Fruit fly (Drosophila melanogaster) whole organism, embryonic: ENCODE measurements around the gene Cnot4.

Source experiments
- ATbp ChIP-seq: fragments of 200-800 bp; sonication (Bioruptor generic); optimal IDR thresholded peaks from 2 replicates; lab custom pipeline; 2017; ENCODE audit warnings: missing biosample characterization, mild to moderate bottlenecking, missing genetic modification characterization, missing genetic modification reagents
- Aef1 ChIP-seq: fragments of 200-800 bp; sonication (Bioruptor generic); IDR thresholded peaks from 3 replicates; pipeline ENCODE4 v1.3.6; 2022; ENCODE audit warnings: missing biosample characterization, missing genetic modification characterization
- CG10654 ChIP-seq: fragments of 200-800 bp; sonication (Bioruptor generic); optimal IDR thresholded peaks from 2 replicates; lab custom pipeline; 2016; ENCODE audit warnings: missing biosample characterization, missing genetic modification characterization
- CG11093 ChIP-seq: fragments of 200-800 bp; sonication (Bioruptor generic); IDR thresholded peaks from 3 replicates; pipeline ENCODE4 v1.3.6; 2022; ENCODE audit warnings: missing biosample characterization, missing genetic modification characterization
- CG11398 ChIP-seq: fragments of 200-800 bp; sonication (Bioruptor generic); optimal IDR thresholded peaks from 2 replicates; lab custom pipeline; 2016; ENCODE audit warnings: missing biosample characterization, missing genetic modification characterization
- CG11696 ChIP-seq: fragments of 200-800 bp; sonication (Bioruptor generic); IDR thresholded peaks from 2 replicates; pipeline ENCODE4 v1.3.6; 2022; ENCODE audit warnings: missing biosample characterization, missing genetic modification characterization
- CG12071 ChIP-seq: fragments of 200-800 bp; sonication (Bioruptor generic); optimal IDR thresholded peaks from 3 replicates; lab custom pipeline; 2018; ENCODE audit warnings: missing biosample characterization, mild to moderate bottlenecking, missing genetic modification characterization
- CG12236 ChIP-seq: fragments of 200-800 bp; sonication (Bioruptor generic); optimal IDR thresholded peaks from 2 replicates; lab custom pipeline; 2016; ENCODE audit warnings: missing biosample characterization, missing genetic modification characterization
- CG12659 ChIP-seq: fragments of 200-800 bp; sonication (Bioruptor generic); optimal IDR thresholded peaks from 3 replicates; lab custom pipeline; 2017; ENCODE audit warnings: mild to moderate bottlenecking, missing biosample characterization, missing genetic modification reagents, missing genetic modification characterization
- CG13424 ChIP-seq: fragments of 200-800 bp; sonication (Bioruptor generic); optimal IDR thresholded peaks from 2 replicates; lab custom pipeline; 2019; ENCODE audit warnings: missing biosample characterization, mild to moderate bottlenecking, missing genetic modification characterization, moderate library complexity
- CG15514 ChIP-seq: fragments of 200-800 bp; sonication (Bioruptor generic); optimal IDR thresholded peaks from 3 replicates; lab custom pipeline; 2017; ENCODE audit warnings: missing biosample characterization, missing genetic modification characterization, mild to moderate bottlenecking, moderate library complexity, missing genetic modification reagents
- CG16815 ChIP-seq: fragments of 200-800 bp; sonication (Bioruptor generic); optimal IDR thresholded peaks from 3 replicates; lab custom pipeline; 2017; ENCODE audit warnings: missing biosample characterization, mild to moderate bottlenecking, missing genetic modification characterization
- CG17829 ChIP-seq: fragments of 200-800 bp; optimal IDR thresholded peaks from 2 replicates; lab custom pipeline; 2019; ENCODE audit warnings: missing biosample characterization, mild to moderate bottlenecking, missing genetic modification characterization, moderate library complexity
- CG2889 ChIP-seq: fragments of 200-800 bp; sonication (Bioruptor generic); IDR thresholded peaks from 3 replicates; pipeline ENCODE4 v1.3.6; 2022; ENCODE audit warnings: missing biosample characterization, missing genetic modification characterization
- CG32772 ChIP-seq: fragments of 200-800 bp; sonication (Bioruptor generic); IDR thresholded peaks from 2 replicates; pipeline ENCODE4 v1.3.6; 2022; ENCODE audit warnings: missing biosample characterization, missing genetic modification characterization
- CG42726 ChIP-seq: fragments of 200-800 bp; sonication (Bioruptor generic); IDR thresholded peaks from 2 replicates; pipeline ENCODE4 v1.3.6; 2022; ENCODE audit warnings: missing biosample characterization, missing genetic modification characterization; ENCODE audit not compliant: partially characterized antibody
- CG4328 ChIP-seq: fragments of 200-800 bp; sonication (Bioruptor generic); optimal IDR thresholded peaks from 3 replicates; lab custom pipeline; 2017; ENCODE audit warnings: missing biosample characterization, missing genetic modification reagents, missing genetic modification characterization
- CG6254 ChIP-seq: fragments of 200-800 bp; sonication (Bioruptor generic); optimal IDR thresholded peaks from 3 replicates; lab custom pipeline; 2017; ENCODE audit warnings: mild to moderate bottlenecking, missing biosample characterization, missing genetic modification reagents, missing genetic modification characterization
- CG6654 ChIP-seq: fragments of 200-800 bp; sonication (Bioruptor generic); optimal IDR thresholded peaks from 2 replicates; lab custom pipeline; 2017; ENCODE audit warnings: missing biosample characterization, mild to moderate bottlenecking, missing genetic modification characterization
- CG9876 ChIP-seq: fragments of 200-800 bp; sonication (Bioruptor generic); optimal IDR thresholded peaks from 2 replicates; lab custom pipeline; 2016; ENCODE audit warnings: missing biosample characterization, missing genetic modification characterization
- CG9932 ChIP-seq: fragments of 200-800 bp; sonication (Bioruptor generic); IDR thresholded peaks from 2 replicates; pipeline ENCODE4 v1.3.6; 2022; ENCODE audit warnings: missing biosample characterization, missing genetic modification characterization
- Ets65A ChIP-seq: fragments of 200-800 bp; sonication (Bioruptor generic); peaks from one replicate; lab custom pipeline; 2016; ENCODE audit warnings: missing biosample characterization, missing genetic modification characterization
- Fer2 ChIP-seq: fragments of 200-800 bp; sonication (Bioruptor generic); optimal IDR thresholded peaks from 2 replicates; lab custom pipeline; 2018; ENCODE audit warnings: missing biosample characterization, mild to moderate bottlenecking, missing genetic modification characterization, moderate library complexity
- Hand ChIP-seq: fragments of 200-800 bp; sonication (Bioruptor generic); optimal IDR thresholded peaks from 2 replicates; lab custom pipeline; 2017; ENCODE audit warnings: mild to moderate bottlenecking, missing biosample characterization, missing genetic modification reagents, missing genetic modification characterization
- Hr51 ChIP-seq, 2 experiments: fragments of 200-800 bp; sonication (Bioruptor generic); optimal IDR thresholded peaks; 2 replicates in 1 of 2; 3 replicates in 1 of 2; lab custom pipeline; 2016 to 2018; ENCODE audit warnings: missing biosample characterization in 2 of 2, missing genetic modification characterization in 2 of 2, mild to moderate bottlenecking in 1 of 2, moderate library complexity in 1 of 2
- Nf-YA ChIP-seq: fragments of 200-800 bp; sonication (Bioruptor generic); IDR thresholded peaks from 2 replicates; pipeline ENCODE4 v1.3.6; 2022; ENCODE audit warnings: missing biosample characterization, missing genetic modification characterization
- NfI ChIP-seq: fragments of 200-800 bp; sonication (Bioruptor generic); optimal IDR thresholded peaks from 3 replicates; lab custom pipeline; 2018; ENCODE audit warnings: missing biosample characterization, mild to moderate bottlenecking, missing genetic modification characterization, moderate library complexity
- Side ChIP-seq: fragments of 200-800 bp; sonication (Bioruptor generic); optimal IDR thresholded peaks from 2 replicates; lab custom pipeline; 2016; ENCODE audit warnings: missing biosample characterization, missing genetic modification characterization
- Six4 ChIP-seq: fragments of 200-800 bp; sonication (Bioruptor generic); optimal IDR thresholded peaks from 2 replicates; lab custom pipeline; 2016; ENCODE audit warnings: missing biosample characterization, missing genetic modification characterization
- Sry-β ChIP-seq: fragments of 200-800 bp; sonication (Bioruptor generic); optimal IDR thresholded peaks from 2 replicates; lab custom pipeline; 2018; ENCODE audit warnings: missing biosample characterization, mild to moderate bottlenecking, missing genetic modification characterization, moderate library complexity
- TFAM ChIP-seq: fragments of 200-800 bp; sonication (Bioruptor generic); optimal IDR thresholded peaks from 2 replicates; lab custom pipeline; 2017; ENCODE audit warnings: missing biosample characterization, missing genetic modification characterization, inconsistent platforms
- Trl ChIP-seq, 3 experiments: fragments of >200 bp in 2 of 3; fragments of 200-800 bp in 1 of 3; sonication (Bioruptor generic) in 1 of 3; optimal IDR thresholded peaks; 2 replicates in 1 of 3; 3 replicates in 2 of 3; lab custom pipeline; 2016 to 2017; ENCODE audit warnings: missing biosample characterization in 1 of 3, missing genetic modification characterization in 1 of 3
- ac ChIP-seq: fragments of 200-800 bp; sonication (Bioruptor generic); optimal IDR thresholded peaks from 3 replicates; lab custom pipeline; 2017; ENCODE audit warnings: missing biosample characterization, mild to moderate bottlenecking, missing genetic modification characterization
- amos ChIP-seq: fragments of 200-800 bp; sonication (Bioruptor generic); IDR thresholded peaks from 2 replicates; pipeline ENCODE4 v1.3.6; 2022; ENCODE audit warnings: missing biosample characterization, missing genetic modification characterization; ENCODE audit not compliant: partially characterized antibody
- az2 ChIP-seq: fragments of 200-800 bp; sonication (Bioruptor generic); optimal IDR thresholded peaks from 3 replicates; lab custom pipeline; 2016; ENCODE audit warnings: missing biosample characterization, missing genetic modification characterization
- bcd ChIP-seq: fragments of 200-800 bp; sonication (Bioruptor generic); optimal IDR thresholded peaks from 2 replicates; lab custom pipeline; 2017; ENCODE audit warnings: missing biosample characterization, mild to moderate bottlenecking, missing genetic modification characterization
- cg ChIP-seq: fragments of 200-800 bp; sonication (Bioruptor generic); optimal IDR thresholded peaks from 3 replicates; lab custom pipeline; 2019; ENCODE audit warnings: missing biosample characterization, mild to moderate bottlenecking, missing genetic modification characterization, moderate library complexity
- chn ChIP-seq: fragments of 200-800 bp; sonication (Bioruptor generic); optimal IDR thresholded peaks from 2 replicates; lab custom pipeline; 2016; ENCODE audit warnings: missing biosample characterization, missing genetic modification characterization
- dm ChIP-seq: fragments of 200-800 bp; sonication (Bioruptor generic); optimal IDR thresholded peaks from 3 replicates; lab custom pipeline; 2016; ENCODE audit warnings: missing biosample characterization, missing genetic modification characterization
- ems ChIP-seq: fragments of 200-800 bp; sonication (Bioruptor generic); optimal IDR thresholded peaks from 3 replicates; lab custom pipeline; 2016; ENCODE audit warnings: missing biosample characterization, missing genetic modification characterization
- her ChIP-seq: fragments of 200-800 bp; sonication (Bioruptor generic); optimal IDR thresholded peaks from 2 replicates; lab custom pipeline; 2016; ENCODE audit warnings: missing biosample characterization, missing genetic modification characterization
- inv ChIP-seq: fragments of 200-800 bp; sonication (Bioruptor generic); IDR thresholded peaks from 2 replicates; pipeline ENCODE4 v1.3.6; 2022; ENCODE audit warnings: missing biosample characterization, missing genetic modification characterization; ENCODE audit not compliant: partially characterized antibody
- jumu ChIP-seq: fragments of 200-800 bp; sonication (Bioruptor generic); optimal IDR thresholded peaks from 3 replicates; lab custom pipeline; 2016; ENCODE audit warnings: missing biosample characterization, missing genetic modification characterization
- kah ChIP-seq: fragments of 200-800 bp; sonication (Bioruptor generic); optimal IDR thresholded peaks from 2 replicates; lab custom pipeline; 2018; ENCODE audit warnings: missing biosample characterization, mild to moderate bottlenecking, missing genetic modification characterization
- lola ChIP-seq, 3 experiments: fragments of >200 bp in 2 of 3; fragments of 200-800 bp in 1 of 3; sonication (Bioruptor generic) in 1 of 3; optimal IDR thresholded peaks; 2 replicates each; lab custom pipeline; 2017 to 2019; ENCODE audit warnings: missing biosample characterization in 3 of 3, missing genetic modification characterization in 3 of 3, mild to moderate bottlenecking in 1 of 3, moderate library complexity in 1 of 3
- otp ChIP-seq: fragments of 200-800 bp; sonication (Bioruptor generic); IDR thresholded peaks from 3 replicates; pipeline ENCODE4, ENCODE4 v1.3.6; 2022; ENCODE audit warnings: missing biosample characterization, missing genetic modification characterization
- slou ChIP-seq: fragments of 200-800 bp; sonication (Bioruptor generic); optimal IDR thresholded peaks from 3 replicates; lab custom pipeline; 2016; ENCODE audit warnings: missing biosample characterization, missing genetic modification characterization
- toy ChIP-seq: fragments of 200-800 bp; sonication (Bioruptor generic); IDR thresholded peaks from 2 replicates; pipeline ENCODE4 v1.3.6; 2022; ENCODE audit warnings: missing biosample characterization, missing genetic modification characterization
- tup ChIP-seq: fragments of 200-800 bp; sonication (Bioruptor generic); optimal IDR thresholded peaks from 2 replicates; lab custom pipeline; 2016; ENCODE audit warnings: missing biosample characterization, mild to moderate bottlenecking, missing genetic modification characterization, moderate library complexity
- z ChIP-seq: fragments of 200-800 bp; sonication (Bioruptor generic); IDR thresholded peaks from 3 replicates; pipeline ENCODE4 v1.3.6; 2022; ENCODE audit warnings: missing biosample characterization, missing genetic modification characterization
- zfh2 ChIP-seq: fragments of 200-800 bp; sonication (Bioruptor generic); optimal IDR thresholded peaks from 2 replicates; lab custom pipeline; 2016; ENCODE audit warnings: missing biosample characterization, missing genetic modification characterization

Cnot4 gene

DNA sequence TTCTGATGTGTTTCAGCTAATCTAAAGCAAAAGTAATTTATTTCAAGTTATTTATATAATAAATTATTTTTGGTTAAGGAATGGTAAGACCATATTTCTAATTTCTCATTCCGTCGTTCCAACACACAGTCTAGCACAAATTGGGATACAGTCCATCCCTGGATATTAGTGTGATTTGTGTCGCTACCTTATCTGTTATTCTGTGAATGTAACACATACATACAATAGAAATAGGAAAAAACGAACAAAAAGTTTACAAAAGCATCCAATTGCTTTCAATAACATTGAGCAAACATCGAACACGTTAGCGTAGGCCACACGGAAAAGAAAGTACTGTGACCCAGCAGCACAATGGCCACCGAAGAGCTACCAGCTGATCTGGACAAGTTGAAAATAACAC lies 30.0 kb upstream of the Cnot4 start, which contains the start of gene CG5056 (continued):
- TF ChIP-seq CG11398 (GFP tag; lab: Kevin White, UChicago) (no peak), CG10654 (GFP tag; lab: Kevin White, UChicago) (no peak), Fer2 (tag; lab: Kevin White, UChicago) (no peak), CG17829 (tag; lab: Kevin White, UChicago) (peak; percentile 47), az2 (GFP tag; lab: Kevin White, UChicago) (no peak), chn (GFP tag; lab: Kevin White, UChicago) (no peak), zfh2 (GFP tag; lab: Kevin White, UChicago) (no peak), CG11093 (no peak), Aef1 (GFP tag; lab: Robert Waterston, UW) (no peak), CG2889 (no peak), Ets65A (no peak), kah (GFP tag; lab: Kevin White, UChicago) (no peak), Trl (optimal IDR thresholded peaks at IDR 0.05; lab: Kevin White, UChicago) (no peak), Trl (GFP tag; optimal IDR thresholded peaks at IDR 0.05; lab: Kevin White, UChicago) (no peak), CG13424 (tag; lab: Kevin White, UChicago) (peak; percentile 30), CG16815 (GFP tag; lab: Kevin White, UChicago) (no peak), toy (GFP tag; lab: Robert Waterston, UW) (no peak), CG12071 (GFP tag; lab: Kevin White, UChicago) (no peak), jumu (GFP tag; lab: Kevin White, UChicago) (no peak), CG12236 (GFP tag; lab: Kevin White, UChicago) (no peak), CG11696 (GFP tag; lab: Robert Waterston, UW) (no peak), amos (peak; percentile 10; the same call in 1 of the 2 replicates), NfI (GFP tag; lab: Kevin White, UChicago) (peak; percentile 28), tup (GFP tag; lab: Kevin White, UChicago) (no peak), CG6254 (GFP tag; lab: Kevin White, UChicago) (no peak), her (GFP tag; lab: Kevin White, UChicago) (peak; percentile 95), Six4 (GFP tag; lab: Kevin White, UChicago) (no peak), cg (peak; percentile 64), CG15514 (GFP tag; lab: Kevin White, UChicago) (peak; percentile 31), Sry-β (GFP tag; lab: Kevin White, UChicago) (peak; percentile 50), Hand (GFP tag; lab: Kevin White, UChicago) (no peak), inv (GFP tag; lab: Robert Waterston, UW) (no peak), z (no peak), ems (no peak), ac (GFP tag; lab: Kevin White, UChicago) (no peak), CG4328 (GFP tag; lab: Kevin White, UChicago) (no peak), ATbp (GFP tag; lab: Kevin White, UChicago) (no peak), bcd (no peak), slou (peak; percentile 27), Nf-YA (GFP tag; lab: Robert Waterston, UW) (no peak), Hr51 (GFP tag; optimal IDR thresholded peaks at IDR 0.05; lab: Kevin White, UChicago) (no peak), CG9932 (GFP tag; lab: Robert Waterston, UW) (peak; percentile 36; the same call in 1 of the 2 replicates), CG32772 (GFP tag; lab: Robert Waterston, UW) (no peak), CG42726 (GFP tag; lab: Robert Waterston, UW) (no peak), CG6654 (no peak), Side (GFP tag; lab: Kevin White, UChicago) (no peak), dm (GFP tag; lab: Kevin White, UChicago) (no peak), TFAM (no peak), lola (GFP tag; optimal IDR thresholded peaks at IDR 0.05; lab: Kevin White, UChicago) (no peak), otp (GFP tag; lab: Robert Waterston, UW) (no peak), CG12659 (peak; percentile 75), CG9876 (no peak)
